Worm (Caenorhabditis elegans) whole organism, late embryonic: ENCODE measurements around the gene cutl-2.

Experiments used
- F13H6.1 ChIP-seq: sonication (generic microtip); optimal IDR thresholded peaks from 2 replicates; lab custom pipeline; 2016; ENCODE audit warnings: missing genetic modification characterization, missing compliant biosample characterization
- ama-1 ChIP-seq: fragments of 150-350 bp; optimal IDR thresholded peaks from 2 replicates; lab custom pipeline; 2014
- ceh-18 ChIP-seq: sonication (generic microtip); optimal IDR thresholded peaks from 2 replicates; lab custom pipeline; 2016; ENCODE audit warnings: missing genetic modification characterization, missing compliant biosample characterization
- ceh-22 ChIP-seq: sonication (generic microtip); optimal IDR thresholded peaks from 2 replicates; lab custom pipeline; 2017; ENCODE audit warnings: missing biosample characterization, missing genetic modification characterization
- ceh-6 ChIP-seq: fragments of 200-800 bp; sonication (Bioruptor generic); optimal IDR thresholded peaks from 2 replicates; lab custom pipeline; 2018; ENCODE audit warnings: mild to moderate bottlenecking, missing genetic modification characterization, missing compliant biosample characterization
- dmd-4 ChIP-seq: sonication (generic microtip); optimal IDR thresholded peaks from 2 replicates; lab custom pipeline; 2016; ENCODE audit warnings: borderline replicate concordance, missing genetic modification characterization, missing compliant biosample characterization
- hlh-15 ChIP-seq: sonication (generic microtip); optimal IDR thresholded peaks from 2 replicates; lab custom pipeline; 2016; ENCODE audit warnings: missing genetic modification characterization, missing compliant biosample characterization
- hlh-30 ChIP-seq: sonication (generic microtip); optimal IDR thresholded peaks from 2 replicates; lab custom pipeline; 2017; ENCODE audit warnings: antibody characterized with exemption, missing genetic modification characterization, missing compliant biosample characterization; ENCODE audit not compliant: insufficient read depth
- mec-3 ChIP-seq: sonication (generic microtip); optimal IDR thresholded peaks from 2 replicates; lab custom pipeline; 2016; ENCODE audit warnings: borderline replicate concordance, missing genetic modification characterization, missing compliant biosample characterization
- nfya-1 ChIP-seq: sonication (generic microtip); optimal IDR thresholded peaks from 2 replicates; lab custom pipeline; 2017; ENCODE audit warnings: missing genetic modification characterization, mild to moderate bottlenecking, missing compliant biosample characterization, antibody characterized with exemption, moderate library complexity
- pax-1 ChIP-seq: fragments of 150-350 bp; optimal IDR thresholded peaks from 2 replicates; lab custom pipeline; 2014; ENCODE audit warnings: missing biosample characterization, missing genetic modification characterization
- pros-1 ChIP-seq: fragments of 150-350 bp; optimal IDR thresholded peaks from 2 replicates; lab custom pipeline; 2014; ENCODE audit warnings: missing biosample characterization, missing genetic modification reagents, missing genetic modification characterization
- tbx-2 ChIP-seq: sonication (generic microtip); optimal IDR thresholded peaks from 2 replicates; lab custom pipeline; 2016; ENCODE audit warnings: missing genetic modification characterization, missing compliant biosample characterization

DNA sequence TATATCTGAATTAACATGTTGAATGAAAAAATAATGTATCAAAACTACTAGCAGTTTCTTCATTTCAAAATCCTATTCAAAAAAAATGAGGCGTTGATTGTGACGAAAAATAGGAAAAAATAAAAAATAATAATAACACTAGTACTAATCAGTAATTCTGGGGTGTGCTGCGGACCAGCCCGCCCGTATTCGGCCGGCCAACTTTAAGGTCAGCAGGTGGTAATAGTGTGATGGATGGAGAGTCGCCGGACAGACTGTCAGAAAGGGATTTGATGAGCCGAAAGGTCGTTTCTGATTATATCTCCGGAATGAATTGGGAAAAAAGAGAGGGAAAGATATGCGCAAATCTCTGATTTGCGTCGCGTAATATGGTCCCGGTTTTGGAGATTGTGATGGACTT, at the start of gene cutl-2:
- TF ChIP-seq nfya-1 (tag; lab: Kevin White, UChicago) (no peak), F13H6.1 (tag; lab: Kevin White, UChicago) (no peak), ceh-6 (GFP tag; lab: Kevin White, UChicago) (no peak), hlh-15 (tag; lab: Kevin White, UChicago) (no peak), dmd-4 (no peak), ceh-18 (tag; lab: Kevin White, UChicago) (no peak), pax-1 (tag; lab: Kevin White, UChicago) (no peak), ama-1 (lab: Kevin White, UChicago) (no peak), hlh-30 (tag; lab: Kevin White, UChicago) (no peak), ceh-22 (tag; lab: Kevin White, UChicago) (no peak), pros-1 (tag; lab: Kevin White, UChicago) (no peak), tbx-2 (tag; lab: Kevin White, UChicago) (no peak), mec-3 (no peak)
